Fruit fly (Drosophila melanogaster) whole organism, embryonic: ENCODE data around the gene Prx2.

Source experiments
- Antp ChIP-seq: fragments of 200-800 bp; sonication (Bioruptor generic); optimal IDR thresholded peaks from 3 replicates; lab custom pipeline; 2016; ENCODE audit warnings: missing biosample characterization, missing genetic modification characterization
- Atf6 ChIP-seq: fragments of 200-800 bp; sonication (Bioruptor generic); IDR thresholded peaks from 2 replicates; pipeline ENCODE4 v1.3.6; 2022; ENCODE audit warnings: missing biosample characterization, missing genetic modification characterization
- B-H1 ChIP-seq: fragments of 200-800 bp; sonication (Bioruptor generic); IDR thresholded peaks from 3 replicates; pipeline ENCODE4 v1.3.6; 2022; ENCODE audit warnings: missing biosample characterization, missing genetic modification characterization
- CG11696 ChIP-seq: fragments of 200-800 bp; sonication (Bioruptor generic); IDR thresholded peaks from 2 replicates; pipeline ENCODE4 v1.3.6; 2022; ENCODE audit warnings: missing biosample characterization, missing genetic modification characterization
- CG12071 ChIP-seq: fragments of 200-800 bp; sonication (Bioruptor generic); optimal IDR thresholded peaks from 3 replicates; lab custom pipeline; 2018; ENCODE audit warnings: missing biosample characterization, mild to moderate bottlenecking, missing genetic modification characterization
- CG14441 ChIP-seq: fragments of 200-800 bp; sonication (Bioruptor generic); IDR thresholded peaks from 2 replicates; pipeline ENCODE4 v1.3.6; 2022; ENCODE audit warnings: missing biosample characterization, missing genetic modification characterization
- CG14965 ChIP-seq: fragments of 200-800 bp; sonication (Bioruptor generic); optimal IDR thresholded peaks from 2 replicates; lab custom pipeline; 2016; ENCODE audit warnings: missing biosample characterization, missing genetic modification characterization, borderline replicate concordance
- CG1603 ChIP-seq: fragments of 200-800 bp; sonication (Bioruptor generic); optimal IDR thresholded peaks from 2 replicates; lab custom pipeline; 2019; ENCODE audit warnings: missing biosample characterization, mild to moderate bottlenecking, missing genetic modification characterization, moderate library complexity
- CG17359 ChIP-seq: fragments of 200-800 bp; sonication (Bioruptor generic); optimal IDR thresholded peaks from 3 replicates; lab custom pipeline; 2018; ENCODE audit warnings: missing biosample characterization, mild to moderate bottlenecking, missing genetic modification characterization, moderate library complexity
- CG2199 ChIP-seq: fragments of 200-800 bp; sonication (Bioruptor generic); IDR thresholded peaks from 3 replicates; pipeline ENCODE4 v1.3.6; 2022; ENCODE audit warnings: missing biosample characterization, missing genetic modification characterization
- CG30403 ChIP-seq: fragments of 200-800 bp; sonication (Bioruptor generic); optimal IDR thresholded peaks from 3 replicates; lab custom pipeline; 2016; ENCODE audit warnings: missing biosample characterization, missing genetic modification characterization
- CG31224 ChIP-seq: fragments of 200-800 bp; sonication (Bioruptor generic); IDR thresholded peaks from 2 replicates; pipeline ENCODE4 v1.3.6; 2022; ENCODE audit warnings: missing biosample characterization, missing genetic modification characterization
- CG3726 ChIP-seq: fragments of 200-800 bp; sonication (Bioruptor generic); IDR thresholded peaks from 3 replicates; pipeline ENCODE4, ENCODE4 v1.3.6; 2022; ENCODE audit warnings: missing biosample characterization, missing genetic modification characterization
- CG4360 ChIP-seq: fragments of 200-800 bp; sonication (Bioruptor generic); IDR thresholded peaks from 2 replicates; pipeline ENCODE4 v1.3.6; 2022; ENCODE audit warnings: missing biosample characterization, missing genetic modification characterization
- CG43689 ChIP-seq: fragments of 200-800 bp; sonication (Bioruptor generic); IDR thresholded peaks from 2 replicates; pipeline ENCODE4 v1.3.6; 2022; ENCODE audit warnings: missing biosample characterization, missing genetic modification characterization
- CG5953 ChIP-seq: fragments of 200-800 bp; sonication (Bioruptor generic); IDR thresholded peaks from 2 replicates; pipeline ENCODE4 v1.3.6; 2022; ENCODE audit warnings: missing biosample characterization, missing genetic modification characterization
- CG6254 ChIP-seq: fragments of 200-800 bp; sonication (Bioruptor generic); optimal IDR thresholded peaks from 3 replicates; lab custom pipeline; 2017; ENCODE audit warnings: mild to moderate bottlenecking, missing biosample characterization, missing genetic modification reagents, missing genetic modification characterization
- CG6791 ChIP-seq: fragments of 200-800 bp; sonication (Bioruptor generic); IDR thresholded peaks from 3 replicates; pipeline ENCODE4 v1.3.6; 2022; ENCODE audit warnings: missing biosample characterization, missing genetic modification characterization; ENCODE audit not compliant: partially characterized antibody
- CG7271 ChIP-seq: fragments of 200-800 bp; sonication (Bioruptor generic); optimal IDR thresholded peaks from 2 replicates; lab custom pipeline; 2018; ENCODE audit warnings: missing biosample characterization, mild to moderate bottlenecking, missing genetic modification characterization, moderate library complexity
- CG8359 ChIP-seq: fragments of 200-800 bp; sonication (Bioruptor generic); optimal IDR thresholded peaks from 2 replicates; lab custom pipeline; 2017; ENCODE audit warnings: missing biosample characterization, mild to moderate bottlenecking, missing genetic modification characterization, borderline replicate concordance
- Chrac-16 ChIP-seq: fragments of 200-800 bp; sonication (Bioruptor generic); optimal IDR thresholded peaks from 3 replicates; lab custom pipeline; 2016; ENCODE audit warnings: missing biosample characterization, missing genetic modification characterization
- Dfd ChIP-seq, 2 experiments: fragments of >200 bp; optimal IDR thresholded peaks; 2 replicates each; lab custom pipeline; 2017; ENCODE audit warnings: missing biosample characterization in 2 of 2, missing genetic modification characterization in 2 of 2
- Eip74EF ChIP-seq, 2 experiments: fragments of 200-800 bp in 1 of 2; fragments of >200 bp in 1 of 2; sonication (Bioruptor generic) in 1 of 2; optimal IDR thresholded peaks; 2 replicates each; lab custom pipeline; 2017 to 2019; ENCODE audit warnings: missing biosample characterization in 2 of 2, missing genetic modification characterization in 2 of 2, mild to moderate bottlenecking in 1 of 2, moderate library complexity in 1 of 2
- Lhr ChIP-seq: fragments of 200-800 bp; sonication (Bioruptor generic); optimal IDR thresholded peaks from 3 replicates; lab custom pipeline; 2017; ENCODE audit warnings: mild to moderate bottlenecking, missing biosample characterization, missing genetic modification reagents, missing genetic modification characterization
- Lim3 ChIP-seq: fragments of 200-800 bp; sonication (Bioruptor generic); IDR thresholded peaks from 2 replicates; pipeline ENCODE4 v1.3.6; 2022; ENCODE audit warnings: missing biosample characterization, missing genetic modification characterization
- Max ChIP-seq: fragments of 200-800 bp; sonication (Bioruptor generic); optimal IDR thresholded peaks from 2 replicates; lab custom pipeline; 2016; ENCODE audit warnings: missing biosample characterization, mild to moderate bottlenecking, missing genetic modification characterization
- Med ChIP-seq: fragments of 200-800 bp; sonication (Bioruptor generic); peaks from one replicate; lab custom pipeline; 2016; ENCODE audit warnings: missing biosample characterization, missing genetic modification characterization, mild to moderate bottlenecking, inconsistent platforms, moderate library complexity
- Meics ChIP-seq: fragments of 200-800 bp; sonication (Bioruptor generic); optimal IDR thresholded peaks from 2 replicates; lab custom pipeline; 2017; ENCODE audit warnings: missing biosample characterization, mild to moderate bottlenecking, missing genetic modification characterization
- Poxn ChIP-seq: fragments of 200-800 bp; sonication (Bioruptor generic); IDR thresholded peaks from 2 replicates; pipeline ENCODE4 v1.3.6; 2022; ENCODE audit warnings: missing biosample characterization, missing genetic modification characterization
- Sox102F ChIP-seq: fragments of 200-800 bp; sonication (Bioruptor generic); optimal IDR thresholded peaks from 2 replicates; lab custom pipeline; 2018; ENCODE audit warnings: missing biosample characterization, mild to moderate bottlenecking, missing genetic modification characterization, moderate library complexity
- Stat92E ChIP-seq, 3 experiments: fragments of >200 bp in 2 of 3; fragments of 200-800 bp in 1 of 3; sonication (Bioruptor generic) in 1 of 3; optimal IDR thresholded peaks; 2 replicates each; lab custom pipeline; 2017 to 2019; ENCODE audit warnings: missing biosample characterization in 3 of 3, missing genetic modification characterization in 3 of 3, mild to moderate bottlenecking in 1 of 3, moderate library complexity in 1 of 3
- Taf1 ChIP-seq: fragments of 200-800 bp; sonication (Bioruptor generic); IDR thresholded peaks from 2 replicates; pipeline ENCODE4 v1.3.6; 2022; ENCODE audit warnings: missing biosample characterization, missing genetic modification characterization
- ap ChIP-seq: fragments of 200-800 bp; sonication (Bioruptor generic); IDR thresholded peaks from 2 replicates; pipeline ENCODE4 v1.3.6; 2022; ENCODE audit warnings: missing biosample characterization, missing genetic modification characterization
- ase ChIP-seq: fragments of 200-800 bp; sonication (Bioruptor generic); IDR thresholded peaks from 3 replicates; pipeline ENCODE4 v1.3.6; 2022; ENCODE audit warnings: missing biosample characterization, missing genetic modification characterization
- br ChIP-seq: fragments of >200 bp; optimal IDR thresholded peaks from 2 replicates; lab custom pipeline; 2017
- ci ChIP-seq: fragments of 200-800 bp; sonication (Bioruptor generic); IDR thresholded peaks from 3 replicates; pipeline ENCODE4 v1.3.6; 2022; ENCODE audit warnings: missing biosample characterization, missing genetic modification characterization
- danr ChIP-seq: fragments of 200-800 bp; sonication (Bioruptor generic); IDR thresholded peaks from 2 replicates; pipeline ENCODE4 v1.3.6; 2022; ENCODE audit warnings: missing biosample characterization, missing genetic modification characterization
- dati ChIP-seq: fragments of 200-800 bp; sonication (Bioruptor generic); IDR thresholded peaks from 2 replicates; pipeline ENCODE4 v1.3.6; 2022; ENCODE audit warnings: missing biosample characterization, missing genetic modification characterization
- esg ChIP-seq: fragments of 200-800 bp; sonication (Bioruptor generic); conservative IDR thresholded peaks from 2 replicates; pipeline ENCODE4 v1.3.6; 2022; ENCODE audit warnings: missing biosample characterization, missing genetic modification characterization
- fu2 ChIP-seq: fragments of 200-800 bp; sonication (Bioruptor generic); optimal IDR thresholded peaks from 2 replicates; lab custom pipeline; 2016; ENCODE audit warnings: missing biosample characterization, missing genetic modification characterization
- maf-S ChIP-seq: fragments of 200-800 bp; sonication (Bioruptor generic); optimal IDR thresholded peaks from 2 replicates; lab custom pipeline; 2016; ENCODE audit warnings: missing biosample characterization, missing genetic modification characterization
- nerfin-2 ChIP-seq: fragments of 200-800 bp; sonication (Bioruptor generic); IDR thresholded peaks from 2 replicates; pipeline ENCODE4 v1.3.6; 2022; ENCODE audit warnings: missing biosample characterization, missing genetic modification characterization; ENCODE audit not compliant: partially characterized antibody
- org-1 ChIP-seq: fragments of 200-800 bp; sonication (Bioruptor generic); optimal IDR thresholded peaks from 2 replicates; lab custom pipeline; 2017; ENCODE audit warnings: missing biosample characterization, missing genetic modification characterization
- p53 ChIP-seq: fragments of 200-800 bp; sonication (Bioruptor generic); optimal IDR thresholded peaks from 2 replicates; lab custom pipeline; 2016; ENCODE audit warnings: missing biosample characterization, missing genetic modification characterization
- sc ChIP-seq, 3 experiments: fragments of >200 bp in 2 of 3; fragments of 200-800 bp in 1 of 3; sonication (Bioruptor generic) in 1 of 3; optimal IDR thresholded peaks; 2 replicates in 2 of 3; 3 replicates in 1 of 3; lab custom pipeline; 2017; ENCODE audit warnings: mild to moderate bottlenecking in 1 of 3, missing biosample characterization in 1 of 3, missing genetic modification characterization in 1 of 3, missing genetic modification reagents in 1 of 3
- sima ChIP-seq: fragments of 200-800 bp; sonication (Bioruptor generic); optimal IDR thresholded peaks from 2 replicates; lab custom pipeline; 2016; ENCODE audit warnings: missing biosample characterization, missing genetic modification characterization
- stwl ChIP-seq: fragments of 200-800 bp; sonication (Bioruptor generic); optimal IDR thresholded peaks from 3 replicates; lab custom pipeline; 2018; ENCODE audit warnings: missing biosample characterization, mild to moderate bottlenecking, missing genetic modification characterization, moderate library complexity
- tll ChIP-seq, 2 experiments: fragments of 200-800 bp in 1 of 2; fragments of >200 bp in 1 of 2; sonication (Bioruptor generic) in 1 of 2; optimal IDR thresholded peaks; 2 replicates each; lab custom pipeline; 2017 to 2019; ENCODE audit warnings: missing biosample characterization in 2 of 2, missing genetic modification characterization in 2 of 2, mild to moderate bottlenecking in 1 of 2, moderate library complexity in 1 of 2
- twi ChIP-seq: fragments of 200-800 bp; optimal IDR thresholded peaks from 2 replicates; lab custom pipeline; 2019; ENCODE audit warnings: missing biosample characterization, mild to moderate bottlenecking, missing genetic modification characterization, moderate library complexity
- usp ChIP-seq: fragments of >200 bp; optimal IDR thresholded peaks from 2 replicates; lab custom pipeline; 2017; ENCODE audit warnings: missing biosample characterization, missing genetic modification characterization
- wdn ChIP-seq: fragments of 200-800 bp; sonication (Bioruptor generic); IDR thresholded peaks from 2 replicates; pipeline ENCODE4 v1.3.6; 2022; ENCODE audit warnings: missing biosample characterization, missing genetic modification characterization

Prx2 gene

DNA sequence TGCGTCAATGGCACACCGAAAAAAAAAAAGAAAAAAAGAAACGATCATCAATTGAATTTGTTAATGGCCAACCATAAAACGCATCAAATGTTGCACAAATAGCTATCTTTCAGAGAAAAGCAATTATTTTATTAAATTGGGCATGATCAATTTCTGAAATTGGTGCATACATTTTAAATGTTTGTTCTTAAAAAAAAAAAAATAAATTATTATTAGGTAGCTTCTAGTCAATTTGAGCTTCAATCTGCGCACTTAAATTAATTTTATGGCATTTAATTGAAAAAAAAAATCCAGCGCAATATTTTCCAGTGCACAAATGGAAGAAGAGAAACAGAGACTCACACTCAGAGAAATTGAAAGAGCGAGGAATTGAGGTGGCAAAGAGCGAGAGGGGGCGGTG, 6.5 kb upstream of the Prx2 start (continued):
- TF ChIP-seq CG6791 (GFP tag; lab: Robert Waterston, UW) (no peak), Med (GFP tag; lab: Kevin White, UChicago) (peak; percentile 91), Lhr (GFP tag; lab: Kevin White, UChicago) (no peak), dati (GFP tag; lab: Robert Waterston, UW) (no peak), Eip74EF (GFP tag; optimal IDR thresholded peaks at IDR 0.05; lab: Kevin White, UChicago) (peak in 1 of 2 experiments; percentile 24), tll (GFP tag; optimal IDR thresholded peaks at IDR 0.05; lab: Kevin White, UChicago) (no peak), Max (peak; percentile 68), CG6254 (GFP tag; lab: Kevin White, UChicago) (no peak), CG1603 (tag; lab: Kevin White, UChicago) (no peak), Atf6 (GFP tag; lab: Robert Waterston, UW) (peak; percentile 41), CG8359 (GFP tag; lab: Kevin White, UChicago) (no peak), nerfin-2 (GFP tag; lab: Robert Waterston, UW) (no peak), CG30403 (GFP tag; lab: Kevin White, UChicago) (peak; percentile 85), Stat92E (GFP tag; optimal IDR thresholded peaks at IDR 0.05; lab: Kevin White, UChicago) (no peak), CG7271 (tag; lab: Kevin White, UChicago) (no peak), Meics (GFP tag; lab: Kevin White, UChicago) (peak; percentile 66), CG14441 (GFP tag; lab: Robert Waterston, UW) (peak; percentile 73), CG12071 (GFP tag; lab: Kevin White, UChicago) (no peak), esg (GFP tag; lab: Robert Waterston, UW) (peak; percentile 56), sc (optimal IDR thresholded peaks at IDR 0.05; lab: Kevin White, UChicago) (no peak), sc (GFP tag; optimal IDR thresholded peaks at IDR 0.05; lab: Kevin White, UChicago) (no peak), CG5953 (GFP tag; lab: Robert Waterston, UW) (0 out of 2 replicates have a peak, but pooled peaks have one; percentile 29), CG4360 (no peak), fu2 (GFP tag; lab: Kevin White, UChicago) (peak; percentile 74), sima (GFP tag; lab: Kevin White, UChicago) (no peak), danr (GFP tag; lab: Robert Waterston, UW) (no peak), ase (GFP tag; lab: Robert Waterston, UW) (peak; percentile 22; the same call in 1 of the 3 replicates), Chrac-16 (GFP tag; lab: Kevin White, UChicago) (peak; percentile 69), B-H1 (GFP tag; lab: Robert Waterston, UW) (no peak), CG17359 (tag; lab: Kevin White, UChicago) (peak; percentile 66), ap (GFP tag; lab: Robert Waterston, UW) (no peak), Dfd (GFP tag; optimal IDR thresholded peaks at IDR 0.05; lab: Kevin White, UChicago) (no peak), Antp (GFP tag; lab: Kevin White, UChicago) (peak; percentile 32), CG31224 (GFP tag; lab: Robert Waterston, UW) (0 out of 2 replicates have a peak, but pooled peaks have one; percentile 21), ci (GFP tag; lab: Robert Waterston, UW) (peak; percentile 59), CG3726 (GFP tag; lab: Robert Waterston, UW) (no peak), wdn (peak; percentile 57), Sox102F (GFP tag; lab: Kevin White, UChicago) (peak; percentile 82), Taf1 (GFP tag; lab: Robert Waterston, UW) (no peak), CG11696 (GFP tag; lab: Robert Waterston, UW) (0 out of 2 replicates have a peak, but pooled peaks have one; percentile 14), twi (tag; lab: Kevin White, UChicago) (no peak), CG14965 (GFP tag; lab: Kevin White, UChicago) (no peak), CG43689 (no peak), CG2199 (GFP tag; lab: Robert Waterston, UW) (no peak), br (lab: Kevin White, UChicago) (no peak), usp (GFP tag; lab: Kevin White, UChicago) (no peak), org-1 (GFP tag; lab: Kevin White, UChicago) (peak; percentile 3), maf-S (GFP tag; lab: Kevin White, UChicago) (peak; percentile 73), stwl (tag; lab: Kevin White, UChicago) (no peak), Lim3 (no peak), Poxn (GFP tag; lab: Robert Waterston, UW) (no peak), p53 (GFP tag; lab: Kevin White, UChicago) (no peak)
